Fruit fly (Drosophila melanogaster) whole organism, pupa: ENCODE results near the gene CG15725.

Experiments used
- CG34367 ChIP-seq: fragments of 200-800 bp; sonication (Bioruptor generic); optimal IDR thresholded peaks from 2 replicates; lab custom pipeline; 2018; ENCODE audit warnings: missing biosample characterization, mild to moderate bottlenecking, missing genetic modification characterization
- CG4496 ChIP-seq: fragments of 200-800 bp; sonication (Bioruptor generic); IDR thresholded peaks from 3 replicates; pipeline ENCODE4 v1.3.6; 2022; ENCODE audit warnings: missing biosample characterization, missing genetic modification characterization
- CG8159 ChIP-seq: fragments of 200-800 bp; sonication (Bioruptor generic); optimal IDR thresholded peaks from 3 replicates; lab custom pipeline; 2018; ENCODE audit warnings: missing biosample characterization, mild to moderate bottlenecking, missing genetic modification characterization, moderate library complexity
- EcR ChIP-seq: fragments of 200-800 bp; sonication (Bioruptor generic); optimal IDR thresholded peaks from 3 replicates; lab custom pipeline; 2019; ENCODE audit warnings: missing biosample characterization, missing genetic modification characterization, mild to moderate bottlenecking, moderate library complexity, missing genetic modification reagents
- Pif1A ChIP-seq: fragments of 200-800 bp; sonication (Bioruptor generic); optimal IDR thresholded peaks from 3 replicates; lab custom pipeline; 2016; ENCODE audit warnings: missing biosample characterization, missing genetic modification characterization
- Snoo ChIP-seq: fragments of 200-800 bp; sonication (Bioruptor generic); optimal IDR thresholded peaks from 3 replicates; lab custom pipeline; 2017; ENCODE audit warnings: missing biosample characterization, mild to moderate bottlenecking, missing genetic modification characterization, inconsistent platforms

DNA sequence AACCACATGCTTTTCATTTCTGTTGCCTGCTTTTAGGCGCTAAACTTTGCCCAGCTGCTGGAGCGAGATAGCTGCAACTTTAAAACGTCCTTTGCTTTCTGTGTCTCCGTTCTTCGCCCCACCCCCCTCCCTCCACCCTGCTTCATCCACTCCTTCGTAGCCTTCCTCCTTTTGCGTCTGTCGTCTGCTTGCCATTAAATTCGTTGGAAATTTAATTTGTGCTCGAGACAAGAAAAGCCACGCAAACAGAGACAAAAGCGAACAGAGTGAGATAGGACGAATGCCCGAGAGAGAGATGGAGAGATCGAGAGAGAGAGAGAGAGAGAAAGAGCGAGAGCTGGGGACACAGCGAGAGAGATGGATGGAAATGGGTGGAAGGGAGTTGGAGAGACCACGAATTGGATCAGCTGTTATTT lies 14.3 kb downstream of the CG15725 start:
- TF ChIP-seq EcR (GFP tag; lab: Kevin White, UChicago) (peak; percentile 12), Snoo (no peak), CG4496 (GFP tag; lab: Robert Waterston, UW) (no peak), CG8159 (tag; lab: Kevin White, UChicago) (no peak), CG34367 (tag; lab: Kevin White, UChicago) (no peak), Pif1A (no peak)
